Worm (Caenorhabditis elegans) whole organism, late embryonic: ENCODE data around the gene clec-5.

Source experiments
- C08G9.2 ChIP-seq: sonication (generic microtip); optimal IDR thresholded peaks from 2 replicates; lab custom pipeline; 2016; ENCODE audit warnings: mild to moderate bottlenecking, missing genetic modification characterization, moderate library complexity, missing compliant biosample characterization
- K09A11.1 ChIP-seq: sonication (generic microtip); optimal IDR thresholded peaks from 2 replicates; lab custom pipeline; 2017; ENCODE audit warnings: antibody characterized with exemption, mild to moderate bottlenecking, missing genetic modification characterization, missing compliant biosample characterization; ENCODE audit not compliant: insufficient read depth
- ahr-1 ChIP-seq: sonication (generic microtip); optimal IDR thresholded peaks from 2 replicates; lab custom pipeline; 2016; ENCODE audit warnings: missing genetic modification characterization, missing compliant biosample characterization
- ama-1 ChIP-seq: fragments of 150-350 bp; optimal IDR thresholded peaks from 2 replicates; lab custom pipeline; 2014
- ceh-18 ChIP-seq: sonication (generic microtip); optimal IDR thresholded peaks from 2 replicates; lab custom pipeline; 2016; ENCODE audit warnings: missing genetic modification characterization, missing compliant biosample characterization
- ceh-19 ChIP-seq: fragments of 200-800 bp; sonication (Bioruptor generic); optimal IDR thresholded peaks from 2 replicates; lab custom pipeline; 2018; ENCODE audit warnings: mild to moderate bottlenecking, missing genetic modification characterization, missing compliant biosample characterization
- ceh-2 ChIP-seq: sonication (generic microtip); optimal IDR thresholded peaks from 2 replicates; lab custom pipeline; 2016; ENCODE audit warnings: missing genotype, missing genetic modification characterization, missing compliant biosample characterization
- ceh-34 ChIP-seq: sonication (generic microtip); optimal IDR thresholded peaks from 2 replicates; lab custom pipeline; 2016; ENCODE audit warnings: mild to moderate bottlenecking, missing genetic modification characterization, missing compliant biosample characterization
- ceh-48 ChIP-seq: sonication (generic microtip); optimal IDR thresholded peaks from 2 replicates; lab custom pipeline; 2016; ENCODE audit warnings: missing genetic modification characterization, inconsistent platforms, missing compliant biosample characterization
- che-1 ChIP-seq: sonication (generic microtip); optimal IDR thresholded peaks from 2 replicates; lab custom pipeline; 2016; ENCODE audit warnings: mild to moderate bottlenecking, missing genetic modification characterization, missing compliant biosample characterization
- dmd-4 ChIP-seq: sonication (generic microtip); optimal IDR thresholded peaks from 2 replicates; lab custom pipeline; 2016; ENCODE audit warnings: borderline replicate concordance, missing genetic modification characterization, missing compliant biosample characterization
- elt-2 ChIP-seq: sonication (generic microtip); optimal IDR thresholded peaks from 2 replicates; lab custom pipeline; 2016; ENCODE audit warnings: missing genetic modification reagents, missing genetic modification characterization, missing compliant biosample characterization
- eyg-1 ChIP-seq: sonication (generic microtip); optimal IDR thresholded peaks from 2 replicates; lab custom pipeline; 2016; ENCODE audit warnings: missing genotype, missing genetic modification characterization, missing compliant biosample characterization
- fax-1 ChIP-seq: sonication (generic microtip); optimal IDR thresholded peaks from 2 replicates; lab custom pipeline; 2016; ENCODE audit warnings: missing genotype, missing genetic modification characterization, missing compliant biosample characterization
- fkh-10 ChIP-seq: fragments of 150-350 bp; optimal IDR thresholded peaks from 2 replicates; lab custom pipeline; 2014; ENCODE audit warnings: missing biosample characterization, missing genetic modification reagents, missing genetic modification characterization
- fkh-6 ChIP-seq: sonication (generic microtip); optimal IDR thresholded peaks from 2 replicates; lab custom pipeline; 2016; ENCODE audit warnings: missing genetic modification characterization, missing compliant biosample characterization
- hlh-13 ChIP-seq: fragments of 200-800 bp; sonication (Bioruptor generic); optimal IDR thresholded peaks from 2 replicates; lab custom pipeline; 2018; ENCODE audit warnings: mild to moderate bottlenecking, missing genetic modification characterization, missing compliant biosample characterization
- hlh-8 ChIP-seq: sonication (generic microtip); optimal IDR thresholded peaks from 2 replicates; lab custom pipeline; 2016; ENCODE audit warnings: missing genotype, missing genetic modification characterization, missing compliant biosample characterization
- lim-6 ChIP-seq: sonication (generic microtip); optimal IDR thresholded peaks from 2 replicates; lab custom pipeline; 2016; ENCODE audit warnings: missing genetic modification characterization, missing compliant biosample characterization
- lin-11 ChIP-seq: fragments of 200-800 bp; sonication (Bioruptor generic); optimal IDR thresholded peaks from 2 replicates; lab custom pipeline; 2018; ENCODE audit warnings: mild to moderate bottlenecking, missing genetic modification characterization, missing compliant biosample characterization
- madf-2 ChIP-seq: sonication (generic microtip); optimal IDR thresholded peaks from 2 replicates; lab custom pipeline; 2017; ENCODE audit warnings: missing genetic modification characterization, missing compliant biosample characterization
- nhr-11 ChIP-seq: fragments of 150-350 bp; optimal IDR thresholded peaks from 2 replicates; lab custom pipeline; 2014; ENCODE audit warnings: missing biosample characterization, missing genetic modification characterization
- nhr-232 ChIP-seq: sonication (generic microtip); optimal IDR thresholded peaks from 2 replicates; lab custom pipeline; 2016; ENCODE audit warnings: missing genetic modification characterization, missing compliant biosample characterization
- npax-4 ChIP-seq: sonication (generic microtip); optimal IDR thresholded peaks from 2 replicates; lab custom pipeline; 2016; ENCODE audit warnings: missing genetic modification characterization, missing compliant biosample characterization
- pag-3 ChIP-seq: sonication (generic microtip); optimal IDR thresholded peaks from 2 replicates; lab custom pipeline; 2016; ENCODE audit warnings: missing compliant biosample characterization, missing genetic modification characterization, borderline replicate concordance
- pat-9 ChIP-seq: fragments of 200-800 bp; sonication (Bioruptor generic); optimal IDR thresholded peaks from 2 replicates; lab custom pipeline; 2018; ENCODE audit warnings: mild to moderate bottlenecking, missing genetic modification characterization, moderate library complexity, missing compliant biosample characterization
- pax-1 ChIP-seq: fragments of 150-350 bp; optimal IDR thresholded peaks from 2 replicates; lab custom pipeline; 2014; ENCODE audit warnings: missing biosample characterization, missing genetic modification characterization
- pha-2 ChIP-seq: sonication (generic microtip); optimal IDR thresholded peaks from 2 replicates; lab custom pipeline; 2017; ENCODE audit warnings: mild to moderate bottlenecking, missing genetic modification characterization, missing compliant biosample characterization
- pha-4 ChIP-seq: fragments of 150-350 bp; optimal IDR thresholded peaks from 2 replicates; lab custom pipeline; 2018; ENCODE audit warnings: missing biosample characterization, missing genetic modification reagents, missing genetic modification characterization
- pros-1 ChIP-seq: fragments of 150-350 bp; optimal IDR thresholded peaks from 2 replicates; lab custom pipeline; 2014; ENCODE audit warnings: missing biosample characterization, missing genetic modification reagents, missing genetic modification characterization
- sdc-2 ChIP-seq: sonication (generic microtip); optimal IDR thresholded peaks from 2 replicates; lab custom pipeline; 2016; ENCODE audit warnings: missing genotype, missing genetic modification characterization, missing compliant biosample characterization
- sox-2 ChIP-seq: fragments of 200-800 bp; sonication (Bioruptor generic); IDR thresholded peaks from 2 replicates; pipeline ENCODE4 v1.3.6; 2022; ENCODE audit warnings: missing genetic modification reagents, missing genetic modification characterization, missing compliant biosample characterization
- syd-9 ChIP-seq: sonication (generic microtip); optimal IDR thresholded peaks from 2 replicates; lab custom pipeline; 2016; ENCODE audit warnings: mild to moderate bottlenecking, missing genetic modification characterization, moderate library complexity, missing compliant biosample characterization
- tbx-2 ChIP-seq: sonication (generic microtip); optimal IDR thresholded peaks from 2 replicates; lab custom pipeline; 2016; ENCODE audit warnings: missing genetic modification characterization, missing compliant biosample characterization
- ttx-3 ChIP-seq: sonication (generic microtip); optimal IDR thresholded peaks from 2 replicates; lab custom pipeline; 2016; ENCODE audit warnings: missing genetic modification reagents, missing genetic modification characterization, missing compliant biosample characterization
- unc-42 ChIP-seq: sonication (generic microtip); optimal IDR thresholded peaks from 2 replicates; lab custom pipeline; 2016; ENCODE audit warnings: missing genotype, missing genetic modification characterization, missing compliant biosample characterization
- zip-5 ChIP-seq: sonication (generic microtip); optimal IDR thresholded peaks from 2 replicates; lab custom pipeline; 2016; ENCODE audit warnings: missing genetic modification characterization, missing compliant biosample characterization
- ztf-16 ChIP-seq: sonication (generic microtip); optimal IDR thresholded peaks from 2 replicates; lab custom pipeline; 2017; ENCODE audit warnings: missing genetic modification characterization, missing compliant biosample characterization

The clec-5 gene

ce11 chrIII:4890997-4891396 is 7.6 kb upstream of the clec-5 start, which contains the start of gene F26F4.5:
F26F4.5 (minus strand) TSS chrIII:4891252.
- no peak for TF ChIP-seq pros-1 (tag; lab: Kevin White, UChicago)
- TF ChIP-seq madf-2 (tag; lab: Kevin White, UChicago): no peak
- no peak for TF ChIP-seq ama-1 (lab: Kevin White, UChicago)
- no peak for TF ChIP-seq ztf-16 (tag; lab: Kevin White, UChicago)
- no peak for TF ChIP-seq pha-4 (tag; lab: Kevin White, UChicago)
- TF ChIP-seq fkh-6 (tag; lab: Kevin White, UChicago): no peak
- no peak for TF ChIP-seq zip-5
- TF ChIP-seq npax-4 (tag; lab: Kevin White, UChicago): no peak
- TF ChIP-seq nhr-232 (tag; lab: Kevin White, UChicago): no peak
- no peak for TF ChIP-seq hlh-8
- TF ChIP-seq fkh-10: no peak
- no peak for TF ChIP-seq sox-2 (GFP tag; lab: Robert Waterston, UW)
- TF ChIP-seq lim-6 (tag; lab: Kevin White, UChicago): no peak
- no peak for TF ChIP-seq pax-1 (tag; lab: Kevin White, UChicago)

ce11 chrIII:4887291-4887690 is 3.9 kb upstream of the clec-5 start, which contains the start of gene clec-6:
clec-6 (minus strand) TSS chrIII:4887444.
- no peak for TF ChIP-seq nhr-11 (tag; lab: Kevin White, UChicago)

- TF ChIP-seq tbx-2 (no peak), pat-9 (tag; lab: Kevin White, UChicago) (no peak), syd-9 (tag; lab: Kevin White, UChicago) (no peak), pag-3 (tag; lab: Kevin White, UChicago) (no peak), ceh-2 (tag; lab: Kevin White, UChicago) (no peak), sdc-2 (tag; lab: Kevin White, UChicago) (no peak), ceh-19 (no peak), eyg-1 (tag; lab: Kevin White, UChicago) (no peak), pha-2 (tag; lab: Kevin White, UChicago) (no peak), fkh-10 (no peak)
Observed at ce11 chrIII:4881955-4882354, 1.5 kb downstream of the clec-5 start.

ce11 chrIII:4879445-4879844 is 4.0 kb downstream of the clec-5 start, which contains the start of gene C35D10.1:
C35D10.1 (plus strand) TSS chrIII:4879745.
- TF ChIP-seq lin-11 (tag; lab: Kevin White, UChicago) (no peak), fax-1 (no peak), ceh-18 (no peak), ceh-34 (tag; lab: Kevin White, UChicago) (no peak), ama-1 (lab: Kevin White, UChicago) (no peak), ttx-3 (no peak), sdc-2 (tag; lab: Kevin White, UChicago) (no peak), hlh-13 (GFP tag; lab: Kevin White, UChicago) (no peak), nhr-11 (tag; lab: Kevin White, UChicago) (no peak), K09A11.1 (tag; lab: Kevin White, UChicago) (no peak), C08G9.2 (tag; lab: Kevin White, UChicago) (no peak), che-1 (tag; lab: Kevin White, UChicago) (no peak), ahr-1 (no peak), dmd-4 (tag; lab: Kevin White, UChicago) (no peak)

ce11 chrIII:4878281-4878680 is 5.1 kb downstream of the clec-5 start, which contains the start of the genes tost-1 and arx-6:
tost-1 (minus strand) TSS chrIII:4878311.
arx-6 (plus strand) TSS chrIII:4878658.
- peak; percentile 22 for TF ChIP-seq unc-42 (tag; lab: Kevin White, UChicago)
- no peak for TF ChIP-seq ceh-48 (tag; lab: Kevin White, UChicago)
- no peak for TF ChIP-seq syd-9 (tag; lab: Kevin White, UChicago)
- peak; percentile 21 for TF ChIP-seq elt-2
